Fruit fly (Drosophila melanogaster): ENCODE measurements around the gene CG14357.

CG14357 gene

dm6 chr3R:14112066-14112465, at the start of gene CG14357:
CG14357 (minus strand) TSS chr3R:14112166.
- no peak for TF ChIP-seq fd85E (GFP tag; optimal IDR thresholded peaks at IDR 0.05)
- no peak for TF ChIP-seq CG34406 (GFP tag; optimal IDR thresholded peaks at IDR 0.05)
- no peak for TF ChIP-seq CG6808 (GFP tag; optimal IDR thresholded peaks at IDR 0.05)
- no peak for TF ChIP-seq Hr4 (GFP tag; optimal IDR thresholded peaks at IDR 0.05)
- TF ChIP-seq acj6 (GFP tag; optimal IDR thresholded peaks at IDR 0.05), result no peak
- TF ChIP-seq Blimp-1 (GFP tag; optimal IDR thresholded peaks at IDR 0.05), result no peak
- TF ChIP-seq Gug (GFP tag; IDR thresholded peaks at IDR 0.05), result no peak
- no peak for TF ChIP-seq ss (GFP tag; optimal IDR thresholded peaks at IDR 0.05)
- TF ChIP-seq CG11762 (GFP tag; optimal IDR thresholded peaks at IDR 0.05; ENCODE audit: insufficient read depth), result no peak
- no peak for TF ChIP-seq Ets96B (tag; optimal IDR thresholded peaks at IDR 0.05)
- no peak for TF ChIP-seq cyc (GFP tag; optimal IDR thresholded peaks at IDR 0.05)
- no peak for TF ChIP-seq CG8119 (GFP tag; IDR thresholded peaks at IDR 0.05)
- TF ChIP-seq CG6163 (GFP tag; IDR thresholded peaks at IDR 0.05), result no peak
- no peak for TF ChIP-seq CG6854 (GFP tag; optimal IDR thresholded peaks at IDR 0.05)
- TF ChIP-seq CG6276 (GFP tag; optimal IDR thresholded peaks at IDR 0.05), result no peak
- no peak for TF ChIP-seq CG10669 (GFP tag; optimal IDR thresholded peaks at IDR 0.05)
- TF ChIP-seq pdm3 (GFP tag; optimal IDR thresholded peaks at IDR 0.05), result no peak
- TF ChIP-seq CG11902 (GFP tag; optimal IDR thresholded peaks at IDR 0.05), result no peak
- no peak for TF ChIP-seq Lpt (GFP tag; optimal IDR thresholded peaks at IDR 0.05)

dm6 chr3R:14160178-14160577, 48.2 kb upstream of the CG14357 start, which contains the start of gene CG31327:
CG31327 (minus strand) TSS chr3R:14160278.
- TF ChIP-seq acj6 (GFP tag; optimal IDR thresholded peaks at IDR 0.05) (no peak), CG7368 (GFP tag; optimal IDR thresholded peaks at IDR 0.05) (no peak), Blimp-1 (GFP tag; optimal IDR thresholded peaks at IDR 0.05) (no peak), CG3032 (tag; optimal IDR thresholded peaks at IDR 0.05) (no peak), CG11762 (GFP tag; optimal IDR thresholded peaks at IDR 0.05; ENCODE audit: insufficient read depth) (no peak), Lpt (GFP tag; optimal IDR thresholded peaks at IDR 0.05) (no peak), Ets21C (GFP tag; optimal IDR thresholded peaks at IDR 0.05) (no peak), CG6792 (GFP tag; optimal IDR thresholded peaks at IDR 0.05) (no peak), cyc (GFP tag; optimal IDR thresholded peaks at IDR 0.05) (no peak), dac (GFP tag; optimal IDR thresholded peaks at IDR 0.05) (no peak), vri (GFP tag; optimal IDR thresholded peaks at IDR 0.05) (no peak), Eip75B (GFP tag; optimal IDR thresholded peaks at IDR 0.05) (no peak), Met (GFP tag; optimal IDR thresholded peaks at IDR 0.05) (no peak), CG10631 (GFP tag; optimal IDR thresholded peaks at IDR 0.05) (no peak), topi (GFP tag; optimal IDR thresholded peaks at IDR 0.05) (no peak), fd85E (GFP tag; optimal IDR thresholded peaks at IDR 0.05) (no peak), CG8632 (GFP tag; optimal IDR thresholded peaks at IDR 0.05) (no peak), CG31627 (GFP tag; optimal IDR thresholded peaks at IDR 0.05) (no peak), CG32006 (GFP tag; optimal IDR thresholded peaks at IDR 0.05) (no peak)

- no peak for TF ChIP-seq ss (GFP tag; optimal IDR thresholded peaks at IDR 0.05)
- TF ChIP-seq CG6276 (GFP tag; optimal IDR thresholded peaks at IDR 0.05), result no peak
- TF ChIP-seq CG3919 (GFP tag; optimal IDR thresholded peaks at IDR 0.05), result no peak
- no peak for TF ChIP-seq topi (GFP tag; optimal IDR thresholded peaks at IDR 0.05)
- TF ChIP-seq spab (GFP tag; optimal IDR thresholded peaks at IDR 0.05), result no peak
- no peak for TF ChIP-seq salr (GFP tag; optimal IDR thresholded peaks at IDR 0.05)
- no peak for TF ChIP-seq dac (GFP tag; optimal IDR thresholded peaks at IDR 0.05)
- TF ChIP-seq Gug (GFP tag; IDR thresholded peaks at IDR 0.05), result no peak
- no peak for TF ChIP-seq CG6854 (GFP tag; optimal IDR thresholded peaks at IDR 0.05)
- no peak for TF ChIP-seq esn (GFP tag; optimal IDR thresholded peaks at IDR 0.05)
- TF ChIP-seq CG32006 (GFP tag; optimal IDR thresholded peaks at IDR 0.05), result no peak
- TF ChIP-seq CG6163 (GFP tag; IDR thresholded peaks at IDR 0.05), result no peak
- no peak for TF ChIP-seq CG34406 (GFP tag; optimal IDR thresholded peaks at IDR 0.05)
- TF ChIP-seq CG11294 (GFP tag; IDR thresholded peaks at IDR 0.05), result no peak
- TF ChIP-seq vri (GFP tag; optimal IDR thresholded peaks at IDR 0.05), result no peak
- no peak for TF ChIP-seq Sox102F (GFP tag; optimal IDR thresholded peaks at IDR 0.05)
These were observed 45.4 kb upstream of the CG14357 start, which contains the start of gene CG31533 for dm6 chr3R:14157331-14157730. CG31533 (minus strand) TSS chr3R:14157431.

All from whole organism, prepupa.